Fruit fly (Drosophila melanogaster): ENCODE measurements around the gene Flo2.

Gene Flo2

DNA sequence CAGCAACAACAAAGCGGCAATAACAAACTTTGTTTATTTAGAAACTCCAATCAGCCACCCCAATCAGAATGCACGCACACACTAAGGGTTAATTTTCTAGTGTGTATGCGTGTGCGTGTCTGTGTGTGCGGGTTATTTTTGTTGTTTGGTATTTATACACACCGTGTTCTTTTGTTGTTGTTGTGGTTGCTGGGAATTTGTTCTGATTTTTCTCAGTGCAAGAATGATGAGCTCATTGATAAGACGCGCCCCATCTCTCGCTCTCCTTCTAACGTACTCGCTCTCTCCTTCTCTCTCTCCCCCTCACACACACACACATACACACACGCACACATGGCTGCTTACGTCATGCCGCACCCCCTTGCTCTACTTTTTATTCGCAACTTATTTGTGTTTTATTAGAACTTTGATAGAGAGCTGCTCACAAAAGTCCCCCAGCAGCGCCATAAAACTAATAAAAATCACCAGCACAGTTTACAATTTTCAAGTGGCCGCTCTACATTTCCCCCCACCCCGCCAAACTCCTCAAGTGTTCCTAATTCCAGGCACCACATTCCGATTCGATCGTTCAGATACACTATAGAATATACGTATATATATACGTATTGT lies 667 bp downstream of the Flo2 start (continued):
- TF ChIP-seq GATAd (GFP tag; optimal IDR thresholded peaks at IDR 0.05): peak; percentile 7
- TF ChIP-seq rgr (GFP tag; optimal IDR thresholded peaks at IDR 0.05): peak; percentile 70
- TF ChIP-seq Jra (GFP tag; optimal IDR thresholded peaks at IDR 0.05): no peak
- no peak for TF ChIP-seq Hr83 (GFP tag; optimal IDR thresholded peaks at IDR 0.05; ENCODE audit: poor library complexity, severe bottlenecking)
- TF ChIP-seq Sp1 (GFP tag; optimal IDR thresholded peaks at IDR 0.05): no peak
- peak; percentile 48 for TF ChIP-seq ey (GFP tag; optimal IDR thresholded peaks at IDR 0.05)
- TF ChIP-seq lola (GFP tag; optimal IDR thresholded peaks at IDR 0.05): no peak
- TF ChIP-seq dsf (GFP tag; optimal IDR thresholded peaks at IDR 0.05; ENCODE audit: borderline replicate concordance): no peak
- TF ChIP-seq N (GFP tag; optimal IDR thresholded peaks at IDR 0.05): no peak

DNA sequence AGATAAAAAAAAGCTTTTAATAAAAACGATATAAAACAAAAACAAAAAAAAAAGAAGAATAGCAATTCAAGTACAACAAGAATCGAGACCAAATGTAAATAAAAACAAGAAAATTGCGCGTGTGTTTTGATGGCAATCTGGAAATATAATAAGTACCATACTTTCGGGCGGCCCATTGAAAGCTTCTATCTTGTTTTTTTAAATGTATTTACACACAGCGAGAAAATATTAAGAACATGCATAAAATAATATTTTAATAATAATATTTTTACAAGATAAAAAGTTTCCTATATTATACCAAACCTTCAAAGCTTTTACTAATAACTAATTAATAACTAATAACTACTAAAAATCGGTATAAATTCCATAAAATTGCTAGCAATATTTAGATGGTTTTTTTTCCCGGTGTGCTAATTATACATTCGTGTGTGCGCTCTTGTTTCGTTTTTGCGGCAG lies 1.3 kb downstream of the Flo2 start:
- TF ChIP-seq dsf (GFP tag; optimal IDR thresholded peaks at IDR 0.05; ENCODE audit: borderline replicate concordance) (no peak), HLH106 (tag; optimal IDR thresholded peaks at IDR 0.05) (peak; percentile 50), rgr (GFP tag; optimal IDR thresholded peaks at IDR 0.05) (peak; percentile 2), OdsH (GFP tag; optimal IDR thresholded peaks at IDR 0.05) (peak; percentile 23), foxo (GFP tag; optimal IDR thresholded peaks at IDR 0.05) (peak in 1 of 2 experiments; percentile 44), Sp1 (GFP tag; optimal IDR thresholded peaks at IDR 0.05) (peak; percentile 52)

DNA sequence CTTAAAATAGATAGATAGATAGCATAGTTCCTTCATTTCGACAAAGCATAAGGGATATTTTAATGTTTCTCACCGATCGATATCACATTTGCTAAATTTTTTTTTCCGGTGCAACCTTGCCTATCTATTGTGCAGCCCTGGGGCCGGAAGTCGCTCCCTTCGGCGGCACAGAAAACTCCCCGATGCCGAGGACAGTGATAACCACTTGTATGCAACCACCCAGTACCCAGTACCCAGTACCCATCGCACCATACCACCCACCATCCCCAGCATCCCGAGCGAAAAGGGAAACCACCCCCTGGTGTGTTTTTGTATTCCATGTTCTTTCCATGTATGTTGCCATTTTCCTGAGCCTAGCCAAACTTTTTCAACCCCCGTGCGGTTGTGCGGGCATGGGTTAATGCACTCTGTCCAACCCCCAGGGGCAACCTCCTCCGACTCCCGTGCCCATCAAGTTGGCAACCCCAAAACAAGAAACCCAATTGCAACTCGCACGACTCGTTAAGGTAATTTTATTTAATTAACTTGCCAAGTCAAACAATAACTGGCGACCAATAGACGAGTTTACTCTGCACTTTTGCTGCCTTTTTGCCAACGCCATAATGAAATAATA lies 2.8 kb downstream of the Flo2 start:
- TF ChIP-seq brk (GFP tag; optimal IDR thresholded peaks at IDR 0.05): no peak

DNA sequence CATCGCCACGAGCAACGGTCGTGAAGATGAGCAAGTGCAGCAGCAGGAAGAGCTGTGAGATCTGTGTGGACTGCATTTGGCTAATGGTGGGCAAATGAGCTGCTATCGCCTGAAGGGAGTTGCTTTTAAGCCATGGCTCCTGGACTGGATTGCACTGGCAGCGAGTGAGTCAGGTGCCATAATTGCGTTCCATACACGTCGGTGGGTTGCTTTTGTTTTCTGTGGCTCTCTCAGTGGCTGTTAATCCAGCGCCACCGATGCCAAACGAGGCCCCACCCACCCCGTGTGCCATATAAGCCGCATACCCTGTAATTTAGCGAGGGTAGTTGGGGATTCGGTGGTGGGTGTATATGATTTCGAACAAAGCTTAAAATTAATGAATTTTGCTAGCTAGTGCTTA lies 5.5 kb downstream of the Flo2 start, which contains the start of gene CG12539:
TSS of gene CG12539 (minus strand) at position 101 of the 400 bp plus-strand sequence.
- TF ChIP-seq N (GFP tag; optimal IDR thresholded peaks at IDR 0.05) (no peak), Rel (GFP tag; optimal IDR thresholded peaks at IDR 0.05) (no peak), Rel (tag; optimal IDR thresholded peaks at IDR 0.05) (no peak), brk (GFP tag; optimal IDR thresholded peaks at IDR 0.05) (no peak), Sp1 (GFP tag; optimal IDR thresholded peaks at IDR 0.05) (no peak), pan (optimal IDR thresholded peaks at IDR 0.05) (no peak), GATAd (GFP tag; optimal IDR thresholded peaks at IDR 0.05) (no peak), Jra (GFP tag; optimal IDR thresholded peaks at IDR 0.05) (no peak), Vsx2 (GFP tag; optimal IDR thresholded peaks at IDR 0.05; ENCODE audit: partially characterized antibody) (no peak), ey (GFP tag; optimal IDR thresholded peaks at IDR 0.05) (no peak), sv (GFP tag; optimal IDR thresholded peaks at IDR 0.05) (no peak), lola (GFP tag; optimal IDR thresholded peaks at IDR 0.05) (no peak), h (GFP tag; optimal IDR thresholded peaks at IDR 0.05) (no peak), Hnf4 (GFP tag; optimal IDR thresholded peaks at IDR 0.05) (no peak)

DNA sequence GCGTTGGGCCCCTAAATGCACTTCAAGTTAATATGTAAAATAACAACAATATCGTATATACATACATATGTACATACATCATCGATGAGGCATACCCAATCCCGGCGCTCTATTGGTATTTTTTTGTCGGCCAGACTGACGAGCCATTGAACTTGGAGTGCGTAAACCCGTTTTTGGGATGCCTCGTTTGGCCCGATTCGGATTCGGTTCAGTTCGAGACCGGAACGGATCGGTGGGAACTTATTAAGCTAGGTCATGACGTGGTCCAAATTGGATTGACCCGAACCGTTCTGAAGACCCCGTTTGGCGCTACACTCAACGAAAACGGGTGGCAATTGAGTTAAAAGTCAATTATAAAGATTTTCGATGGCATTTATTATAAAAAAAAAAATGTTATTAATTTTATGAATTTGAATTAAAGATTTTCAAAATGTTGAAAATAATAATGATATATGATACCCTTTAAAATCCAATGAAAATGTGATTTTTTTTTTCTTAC lies 7.0 kb downstream of the Flo2 start:
- TF ChIP-seq N (GFP tag; optimal IDR thresholded peaks at IDR 0.05): no peak
- TF ChIP-seq Hr78 (GFP tag; optimal IDR thresholded peaks at IDR 0.05): no peak
- TF ChIP-seq Mio (GFP tag; optimal IDR thresholded peaks at IDR 0.05): no peak
- no peak for TF ChIP-seq sv (GFP tag; optimal IDR thresholded peaks at IDR 0.05)
- no peak for TF ChIP-seq lola (GFP tag; optimal IDR thresholded peaks at IDR 0.05)
- TF ChIP-seq Hnf4 (GFP tag; optimal IDR thresholded peaks at IDR 0.05): no peak
- TF ChIP-seq sage (GFP tag; optimal IDR thresholded peaks at IDR 0.05): no peak
- no peak for TF ChIP-seq jim (GFP tag; optimal IDR thresholded peaks at IDR 0.05)
- TF ChIP-seq h (GFP tag; optimal IDR thresholded peaks at IDR 0.05): peak; percentile 10
- TF ChIP-seq foxo (GFP tag; optimal IDR thresholded peaks at IDR 0.05): peak in 1 of 2 experiments; percentile 5
- TF ChIP-seq dl (GFP tag; optimal IDR thresholded peaks at IDR 0.05; ENCODE audit: insufficient read depth in 1 of 2, partially characterized antibody in 2 of 2): no peak

DNA sequence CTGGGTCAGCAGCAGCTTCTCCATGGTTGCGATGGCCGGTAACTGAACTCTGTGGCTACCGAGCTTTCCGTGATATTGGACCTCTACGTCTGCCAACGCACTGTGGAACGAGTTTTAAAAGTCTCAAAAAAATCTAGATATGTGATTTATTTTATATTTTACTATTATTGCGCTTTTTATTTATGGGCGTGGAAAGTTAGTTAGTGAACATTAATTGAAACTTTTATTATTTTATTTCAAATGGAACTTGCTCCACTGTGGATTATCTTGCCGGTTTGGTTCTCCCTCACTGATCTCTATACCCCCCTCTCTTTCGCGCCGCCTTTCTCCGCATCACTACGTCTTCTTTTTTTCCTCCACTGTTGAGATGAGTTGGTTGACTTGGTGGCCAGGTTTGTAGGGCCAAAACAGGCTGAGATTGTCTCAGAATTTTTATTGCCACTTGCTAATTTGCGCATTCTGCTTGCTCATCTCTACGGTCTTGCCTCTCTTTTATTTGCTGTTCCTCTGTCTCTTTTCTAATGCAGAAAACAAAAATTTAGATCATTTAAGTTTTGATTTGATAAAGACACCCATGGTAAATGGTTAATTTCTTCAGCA lies 9.7 kb downstream of the Flo2 start, which contains the start of gene CG9522:
TSS of gene CG9522 (minus strand) at position 54 of the 600 bp plus-strand sequence.
- TF ChIP-seq N (GFP tag; optimal IDR thresholded peaks at IDR 0.05) (no peak), Dfd (GFP tag; optimal IDR thresholded peaks at IDR 0.05) (no peak), Jra (GFP tag; optimal IDR thresholded peaks at IDR 0.05) (no peak), brk (GFP tag; optimal IDR thresholded peaks at IDR 0.05) (peak; percentile 0), usp (GFP tag; optimal IDR thresholded peaks at IDR 0.05) (no peak), jim (GFP tag; optimal IDR thresholded peaks at IDR 0.05) (no peak), foxo (GFP tag; optimal IDR thresholded peaks at IDR 0.05) (peak in 1 of 2 experiments; percentile 76), sage (GFP tag; optimal IDR thresholded peaks at IDR 0.05) (peak; percentile 2), tai (GFP tag; optimal IDR thresholded peaks at IDR 0.05) (peak; percentile 58), dl (GFP tag; optimal IDR thresholded peaks at IDR 0.05; ENCODE audit: insufficient read depth in 1 of 2, partially characterized antibody in 2 of 2) (no peak), ey (GFP tag; optimal IDR thresholded peaks at IDR 0.05) (peak; percentile 73), woc (GFP tag; optimal IDR thresholded peaks at IDR 0.05) (peak; percentile 62), Vsx2 (GFP tag; optimal IDR thresholded peaks at IDR 0.05; ENCODE audit: partially characterized antibody) (no peak), CG9705 (GFP tag; optimal IDR thresholded peaks at IDR 0.05) (peak; percentile 17), OdsH (GFP tag; optimal IDR thresholded peaks at IDR 0.05) (peak; percentile 70), Myc (optimal IDR thresholded peaks at IDR 0.05) (no peak), Dif (GFP tag; optimal IDR thresholded peaks at IDR 0.05; ENCODE audit: partially characterized antibody) (no peak), Rel (GFP tag; optimal IDR thresholded peaks at IDR 0.05) (no peak), Rel (tag; optimal IDR thresholded peaks at IDR 0.05) (no peak), fru (GFP tag; optimal IDR thresholded peaks at IDR 0.05) (peak; percentile 78), rgr (GFP tag; optimal IDR thresholded peaks at IDR 0.05) (peak; percentile 68), Hr78 (GFP tag; optimal IDR thresholded peaks at IDR 0.05) (no peak), pan (optimal IDR thresholded peaks at IDR 0.05) (no peak), Abd-B (GFP tag; optimal IDR thresholded peaks at IDR 0.05) (no peak)
